Fruit fly (Drosophila melanogaster) whole organism, larva: Measurements from ENCODE around the gene Polr3F.

Source experiments
- noc ChIP-seq: fragments of 200-800 bp; sonication (Bioruptor generic); optimal IDR thresholded peaks from 3 replicates; lab custom pipeline; 2019; ENCODE audit warnings: missing biosample characterization, mild to moderate bottlenecking, missing genetic modification characterization, moderate library complexity

The Polr3F gene

DNA sequence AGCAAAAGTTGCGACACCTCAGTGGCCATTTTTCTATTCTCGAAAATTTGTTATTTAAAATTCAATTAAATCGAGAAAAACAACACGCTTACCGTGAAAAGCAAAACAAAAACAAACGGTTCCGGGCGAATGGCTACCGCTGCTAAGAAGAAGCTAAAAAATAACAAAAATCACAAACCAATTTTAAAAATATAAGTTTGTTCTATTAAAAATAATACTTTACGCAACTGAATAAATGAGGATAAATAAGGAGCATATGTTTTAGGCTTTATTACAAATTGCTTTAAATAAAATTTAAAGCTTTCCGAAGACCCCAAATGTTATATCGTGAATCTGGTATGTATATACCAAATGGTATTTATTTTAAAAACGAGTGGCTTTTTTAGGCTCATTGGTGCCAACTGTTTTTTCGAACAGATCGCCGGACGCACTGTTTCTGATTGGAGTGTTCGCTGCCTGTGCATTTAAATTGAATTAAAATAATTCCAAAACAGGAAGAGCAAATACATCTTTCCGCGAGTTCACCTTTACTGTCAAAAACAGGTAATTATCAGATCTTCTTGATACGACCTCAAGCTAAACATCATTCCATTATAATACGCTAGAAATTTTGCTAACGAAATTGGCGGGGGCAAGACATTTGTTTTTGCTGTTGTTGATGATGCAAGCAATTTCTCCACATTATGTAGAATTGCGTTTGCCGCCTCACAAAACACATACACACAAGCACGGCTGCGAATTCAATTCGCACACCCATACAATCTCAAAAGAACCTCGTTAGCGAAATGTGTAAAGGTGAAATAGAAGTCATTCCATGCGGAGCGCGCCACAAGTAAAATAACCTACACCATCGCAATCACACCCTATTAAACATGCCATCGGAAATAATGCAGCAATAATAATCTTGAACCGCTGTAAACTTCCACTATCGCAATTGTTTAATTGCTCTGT lies at the start of gene Polr3F, which contains the start of gene PyK:
Polr3F (minus strand) TSS at position 248 of the 951 bp plus-strand sequence.
PyK (plus strand) TSS at position 411 of the 951 bp plus-strand sequence.
- no peak for TF ChIP-seq noc

dm6 chr3R:22411879-22412587 lies 44.9 kb upstream of the Polr3F start:
- TF ChIP-seq noc, result peak; percentile 30

DNA sequence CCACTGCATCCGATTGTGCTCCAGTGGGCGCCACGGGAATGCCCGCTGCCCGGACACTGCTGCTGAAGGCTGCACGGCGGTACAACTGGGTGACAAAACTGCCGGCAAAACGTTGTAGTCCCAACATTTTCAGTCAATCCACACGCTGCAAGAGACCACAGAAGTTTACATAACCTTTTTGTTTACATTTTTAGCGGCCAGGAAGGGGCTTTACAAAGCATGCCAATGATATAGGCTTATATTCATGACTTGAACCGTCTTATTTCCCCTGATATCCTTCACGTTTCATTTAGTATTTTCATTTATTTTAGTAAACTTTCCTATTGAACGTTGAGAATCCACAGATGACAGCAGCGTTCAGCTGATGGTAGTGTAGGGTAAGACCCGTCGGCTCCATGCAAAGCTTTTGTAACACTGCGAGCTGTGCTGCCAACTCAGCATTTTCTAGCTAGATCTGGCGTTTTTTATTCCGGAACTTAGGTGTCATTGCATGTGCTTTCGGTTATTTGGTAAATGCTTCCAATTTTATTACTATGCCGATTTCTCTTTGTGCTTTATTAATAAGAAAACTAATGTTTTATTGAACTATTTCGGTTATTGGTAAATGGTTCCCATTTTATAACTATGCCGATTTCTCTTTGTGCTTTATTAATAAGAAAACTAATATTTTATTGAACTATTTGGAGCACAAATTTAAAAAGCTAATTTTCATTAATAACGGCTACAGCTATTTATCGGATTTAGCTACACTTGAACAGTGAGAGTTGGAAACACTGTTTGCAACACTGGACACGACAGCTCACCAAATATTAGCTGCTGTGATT lies 43.6 kb upstream of the Polr3F start, which contains the start of the genes CG13850 and lqfR:
CG13850 (minus strand) TSS at position 379 of the 824 bp plus-strand sequence.
lqfR (plus strand) TSS at position 765 of the 824 bp plus-strand sequence.
- TF ChIP-seq noc, result peak; percentile 66

- no peak for TF ChIP-seq noc
These were observed 38.5 kb upstream of the Polr3F start, which contains the start of gene CG13855 for dm6 chr3R:22405639-22406038. CG13855 (plus strand) TSS chr3R:22405939.

dm6 chr3R:22402355-22402754 lies 35.2 kb upstream of the Polr3F start, which contains the start of gene CG13856:
CG13856 (plus strand) TSS chr3R:22402655.
- TF ChIP-seq noc, result no peak

dm6 chr3R:22400246-22400645 lies 33.1 kb upstream of the Polr3F start:
- TF ChIP-seq noc, result no peak

dm6 chr3R:22397068-22397700 lies 30.0 kb upstream of the Polr3F start:
- TF ChIP-seq noc, result no peak

dm6 chr3R:22396238-22396772 lies 29.1 kb upstream of the Polr3F start:
- TF ChIP-seq noc, result peak; percentile 3

- TF ChIP-seq noc, result no peak
These were observed 28.4 kb upstream of the Polr3F start for dm6 chr3R:22395409-22396178.

DNA sequence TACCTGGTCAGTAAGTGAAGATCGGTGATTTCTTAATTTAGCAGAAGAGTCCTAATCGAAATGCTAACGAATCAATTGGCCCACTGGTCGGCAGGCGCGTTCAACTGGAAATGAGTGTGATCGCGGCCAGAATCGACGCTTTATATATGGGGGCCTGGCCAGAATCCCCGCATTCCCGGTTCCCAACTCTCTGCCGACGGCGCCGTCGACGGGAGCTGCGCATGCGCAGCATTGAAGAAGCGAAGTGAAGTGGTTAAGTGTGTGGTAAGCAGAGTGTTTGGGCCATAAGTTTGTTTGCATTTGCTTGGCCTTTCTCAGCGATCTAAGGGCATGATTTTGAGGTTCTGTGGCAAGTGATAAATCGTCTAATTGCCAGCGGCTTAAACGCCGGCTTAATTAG lies 26.8 kb upstream of the Polr3F start, which contains the start of gene CG13857:
CG13857 (minus strand) TSS at position 101 of the 400 bp plus-strand sequence.
- TF ChIP-seq noc, result no peak

dm6 chr3R:22390109-22390508 lies 22.9 kb upstream of the Polr3F start:
- TF ChIP-seq noc, result no peak

- TF ChIP-seq noc, result no peak
These were observed 22.4 kb upstream of the Polr3F start, which contains the start of the genes CAH8 and CG7059 for dm6 chr3R:22389614-22390013. CAH8 (minus strand) TSS chr3R:22389714. CG7059 (plus strand) TSS chr3R:22389780.

DNA sequence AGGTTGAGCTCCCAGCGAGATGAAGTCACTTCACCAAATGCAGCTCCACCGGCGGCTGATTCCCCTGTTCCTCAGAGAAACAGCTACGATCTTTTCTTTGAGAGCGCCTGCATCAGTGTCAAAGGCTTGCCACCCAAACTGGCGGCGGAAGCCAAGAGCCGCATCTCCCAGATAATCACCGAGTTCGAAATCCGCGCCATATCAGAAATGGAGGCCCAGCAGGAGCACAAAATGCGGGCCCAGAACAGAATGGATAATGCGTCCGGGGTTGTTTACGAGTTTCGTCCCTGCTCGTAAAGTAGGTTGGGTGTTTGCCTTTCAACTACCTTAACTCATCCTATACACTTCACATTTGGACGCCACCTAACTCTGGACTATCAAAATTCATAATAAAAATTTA lies 14.6 kb upstream of the Polr3F start, which contains the start of gene Gpdh3:
Gpdh3 (plus strand) TSS at position 301 of the 400 bp plus-strand sequence.
- no peak for TF ChIP-seq noc

- TF ChIP-seq noc, result no peak
These were observed 13.9 kb upstream of the Polr3F start, which contains the start of gene CG43342 for dm6 chr3R:22381077-22381476. CG43342 (plus strand) TSS chr3R:22381340.
